Fruit fly (Drosophila melanogaster) whole organism, embryonic: ENCODE measurements around the gene CG32102.

Experiments used
- Abd-B ChIP-seq: fragments of 200-800 bp; sonication (Bioruptor generic); optimal IDR thresholded peaks from 2 replicates; lab custom pipeline; 2018; ENCODE audit warnings: missing biosample characterization, mild to moderate bottlenecking, missing genetic modification characterization, moderate library complexity
- Atf-2 ChIP-seq: fragments of 200-800 bp; sonication (Bioruptor generic); optimal IDR thresholded peaks from 2 replicates; lab custom pipeline; 2016; ENCODE audit warnings: missing biosample characterization, missing genetic modification characterization
- Awh ChIP-seq: fragments of 200-800 bp; sonication (Bioruptor generic); IDR thresholded peaks from 2 replicates; pipeline ENCODE4, ENCODE4 v1.3.6; 2022; ENCODE audit warnings: missing biosample characterization, missing genetic modification characterization
- CG10654 ChIP-seq: fragments of 200-800 bp; sonication (Bioruptor generic); optimal IDR thresholded peaks from 2 replicates; lab custom pipeline; 2016; ENCODE audit warnings: missing biosample characterization, missing genetic modification characterization
- CG12219 ChIP-seq: fragments of 200-800 bp; sonication (Bioruptor generic); optimal IDR thresholded peaks from 3 replicates; lab custom pipeline; 2018; ENCODE audit warnings: missing biosample characterization, mild to moderate bottlenecking, missing genetic modification characterization
- CG12299 ChIP-seq: fragments of 200-800 bp; sonication (Bioruptor generic); optimal IDR thresholded peaks from 2 replicates; lab custom pipeline; 2018; ENCODE audit warnings: missing biosample characterization, mild to moderate bottlenecking, missing genetic modification characterization
- CG12391 ChIP-seq: fragments of 200-800 bp; sonication (Bioruptor generic); optimal IDR thresholded peaks from 3 replicates; lab custom pipeline; 2018; ENCODE audit warnings: missing biosample characterization, mild to moderate bottlenecking, missing genetic modification characterization, moderate library complexity
- CG12744 ChIP-seq: fragments of 200-800 bp; sonication (Bioruptor generic); optimal IDR thresholded peaks from 2 replicates; lab custom pipeline; 2016; ENCODE audit warnings: missing biosample characterization, missing genetic modification characterization
- CG12769 ChIP-seq: fragments of 200-800 bp; sonication (Bioruptor generic); optimal IDR thresholded peaks from 2 replicates; lab custom pipeline; 2019; ENCODE audit warnings: missing biosample characterization, mild to moderate bottlenecking, missing genetic modification characterization, moderate library complexity
- CG13624 ChIP-seq: fragments of 200-800 bp; sonication (Bioruptor generic); optimal IDR thresholded peaks from 2 replicates; lab custom pipeline; 2016; ENCODE audit warnings: missing biosample characterization, missing genetic modification characterization
- CG14050 ChIP-seq: fragments of 200-800 bp; sonication (Bioruptor generic); IDR thresholded peaks from 3 replicates; pipeline ENCODE4 v1.3.6; 2022; ENCODE audit warnings: missing biosample characterization, missing genetic modification characterization
- CG17612 ChIP-seq: fragments of 200-800 bp; sonication (Bioruptor generic); IDR thresholded peaks from 2 replicates; pipeline ENCODE4 v1.3.6; 2022; ENCODE audit warnings: missing biosample characterization, missing genetic modification characterization
- CG2129 ChIP-seq: fragments of 200-800 bp; sonication (Bioruptor generic); IDR thresholded peaks from 2 replicates; pipeline ENCODE4 v1.3.6; 2022; ENCODE audit warnings: missing biosample characterization, missing genetic modification characterization; ENCODE audit not compliant: partially characterized antibody
- CG3163 ChIP-seq: fragments of 200-800 bp; sonication (Bioruptor generic); optimal IDR thresholded peaks from 3 replicates; lab custom pipeline; 2016; ENCODE audit warnings: missing biosample characterization, missing genetic modification characterization
- CG32772 ChIP-seq: fragments of 200-800 bp; sonication (Bioruptor generic); IDR thresholded peaks from 2 replicates; pipeline ENCODE4 v1.3.6; 2022; ENCODE audit warnings: missing biosample characterization, missing genetic modification characterization
- CG3407 ChIP-seq: fragments of 200-800 bp; sonication (Bioruptor generic); optimal IDR thresholded peaks from 2 replicates; lab custom pipeline; 2018; ENCODE audit warnings: missing biosample characterization, mild to moderate bottlenecking, missing genetic modification characterization
- CG3847 ChIP-seq: fragments of 200-800 bp; sonication (Bioruptor generic); IDR thresholded peaks from 2 replicates; pipeline ENCODE4 v1.3.6; 2022; ENCODE audit warnings: missing biosample characterization, missing genetic modification characterization
- CG3995 ChIP-seq: fragments of 200-800 bp; sonication (Bioruptor generic); optimal IDR thresholded peaks from 3 replicates; lab custom pipeline; 2016; ENCODE audit warnings: missing biosample characterization, missing genetic modification characterization
- CG6175 ChIP-seq: fragments of 200-800 bp; sonication (Bioruptor generic); IDR thresholded peaks from 3 replicates; pipeline ENCODE4 v1.3.6; 2022; ENCODE audit warnings: missing biosample characterization, missing genetic modification characterization
- CG6654 ChIP-seq: fragments of 200-800 bp; sonication (Bioruptor generic); optimal IDR thresholded peaks from 2 replicates; lab custom pipeline; 2017; ENCODE audit warnings: missing biosample characterization, mild to moderate bottlenecking, missing genetic modification characterization
- CG6854 ChIP-seq: fragments of 200-800 bp; sonication (Bioruptor generic); optimal IDR thresholded peaks from 3 replicates; lab custom pipeline; 2017; ENCODE audit warnings: missing biosample characterization, mild to moderate bottlenecking, missing genetic modification characterization
- CG7556 ChIP-seq: fragments of 200-800 bp; sonication (Bioruptor generic); optimal IDR thresholded peaks from 2 replicates; lab custom pipeline; 2017; ENCODE audit warnings: missing biosample characterization, mild to moderate bottlenecking, missing genetic modification characterization
- CG7786 ChIP-seq: fragments of 200-800 bp; sonication (Bioruptor generic); optimal IDR thresholded peaks from 2 replicates; lab custom pipeline; 2016; ENCODE audit warnings: missing biosample characterization, missing genetic modification characterization
- CG8359 ChIP-seq: fragments of 200-800 bp; sonication (Bioruptor generic); optimal IDR thresholded peaks from 2 replicates; lab custom pipeline; 2017; ENCODE audit warnings: missing biosample characterization, mild to moderate bottlenecking, missing genetic modification characterization, borderline replicate concordance
- CG9437 ChIP-seq: fragments of 200-800 bp; sonication (Bioruptor generic); optimal IDR thresholded peaks from 2 replicates; lab custom pipeline; 2018; ENCODE audit warnings: missing biosample characterization, mild to moderate bottlenecking, missing genetic modification characterization
- Dfd ChIP-seq, 2 experiments: fragments of >200 bp; optimal IDR thresholded peaks; 2 replicates each; lab custom pipeline; 2017; ENCODE audit warnings: missing biosample characterization in 2 of 2, missing genetic modification characterization in 2 of 2
- Dip3 ChIP-seq: fragments of 200-800 bp; sonication (Bioruptor generic); optimal IDR thresholded peaks from 3 replicates; lab custom pipeline; 2016; ENCODE audit warnings: missing biosample characterization, missing genetic modification characterization
- E2f1 ChIP-seq: fragments of 200-800 bp; sonication (Bioruptor generic); IDR thresholded peaks from 2 replicates; pipeline ENCODE4 v1.3.6; 2022; ENCODE audit warnings: missing biosample characterization, missing genetic modification characterization
- ERR ChIP-seq: fragments of 200-800 bp; sonication (Bioruptor generic); optimal IDR thresholded peaks from 2 replicates; lab custom pipeline; 2016; ENCODE audit warnings: missing biosample characterization, missing genetic modification characterization
- Hmx ChIP-seq: fragments of 200-800 bp; sonication (Bioruptor generic); optimal IDR thresholded peaks from 2 replicates; lab custom pipeline; 2016; ENCODE audit warnings: missing biosample characterization, missing genetic modification characterization
- MBD-R2 ChIP-seq: fragments of 200-800 bp; sonication (Bioruptor generic); IDR thresholded peaks from 2 replicates; pipeline ENCODE4 v1.3.6; 2022; ENCODE audit warnings: missing biosample characterization, missing genetic modification characterization
- NC2α ChIP-seq: fragments of 200-800 bp; sonication (Bioruptor generic); optimal IDR thresholded peaks from 2 replicates; lab custom pipeline; 2016; ENCODE audit warnings: missing biosample characterization, missing genetic modification characterization
- NK7.1 ChIP-seq: fragments of 200-800 bp; sonication (Bioruptor generic); optimal IDR thresholded peaks from 3 replicates; lab custom pipeline; 2016; ENCODE audit warnings: missing biosample characterization, missing genetic modification characterization
- Stat92E ChIP-seq, 3 experiments: fragments of >200 bp in 2 of 3; fragments of 200-800 bp in 1 of 3; sonication (Bioruptor generic) in 1 of 3; optimal IDR thresholded peaks; 2 replicates each; lab custom pipeline; 2017 to 2019; ENCODE audit warnings: missing biosample characterization in 3 of 3, missing genetic modification characterization in 3 of 3, mild to moderate bottlenecking in 1 of 3, moderate library complexity in 1 of 3
- amos ChIP-seq: fragments of 200-800 bp; sonication (Bioruptor generic); IDR thresholded peaks from 2 replicates; pipeline ENCODE4 v1.3.6; 2022; ENCODE audit warnings: missing biosample characterization, missing genetic modification characterization; ENCODE audit not compliant: partially characterized antibody
- btn ChIP-seq: fragments of 200-800 bp; sonication (Bioruptor generic); optimal IDR thresholded peaks from 2 replicates; lab custom pipeline; 2016; ENCODE audit warnings: missing biosample characterization, missing genetic modification characterization
- chm ChIP-seq: fragments of 200-800 bp; sonication (Bioruptor generic); IDR thresholded peaks from 2 replicates; pipeline ENCODE4 v1.3.6; 2022; ENCODE audit warnings: missing biosample characterization, missing genetic modification characterization
- crol ChIP-seq: fragments of 200-800 bp; sonication (Bioruptor generic); IDR thresholded peaks from 2 replicates; pipeline ENCODE4 v1.3.6; 2022; ENCODE audit warnings: missing biosample characterization, missing genetic modification characterization
- cwo ChIP-seq: fragments of 200-800 bp; sonication (Bioruptor generic); optimal IDR thresholded peaks from 3 replicates; lab custom pipeline; 2017; ENCODE audit warnings: missing biosample characterization, missing genetic modification characterization, mild to moderate bottlenecking, moderate library complexity, missing genetic modification reagents
- da ChIP-seq: fragments of 200-800 bp; sonication (Bioruptor generic); optimal IDR thresholded peaks from 2 replicates; lab custom pipeline; 2016; ENCODE audit warnings: missing biosample characterization, missing genetic modification characterization
- dysf ChIP-seq: fragments of 200-800 bp; sonication (Bioruptor generic); IDR thresholded peaks from 3 replicates; pipeline ENCODE4 v1.3.6; 2022; ENCODE audit warnings: missing biosample characterization, missing genetic modification characterization
- en ChIP-seq: fragments of 200-800 bp; sonication (Bioruptor generic); optimal IDR thresholded peaks from 2 replicates; lab custom pipeline; 2016; ENCODE audit warnings: missing biosample characterization, missing genetic modification characterization
- eyg ChIP-seq: fragments of 200-800 bp; sonication (Bioruptor generic); optimal IDR thresholded peaks from 3 replicates; lab custom pipeline; 2016; ENCODE audit warnings: missing biosample characterization, missing genetic modification characterization
- fu2 ChIP-seq: fragments of 200-800 bp; sonication (Bioruptor generic); optimal IDR thresholded peaks from 2 replicates; lab custom pipeline; 2016; ENCODE audit warnings: missing biosample characterization, missing genetic modification characterization
- gce ChIP-seq: fragments of 200-800 bp; sonication (Bioruptor generic); IDR thresholded peaks from 3 replicates; pipeline ENCODE4 v1.3.6; 2022; ENCODE audit warnings: missing biosample characterization, missing genetic modification characterization
- gt ChIP-seq: fragments of 200-800 bp; sonication (Bioruptor generic); IDR thresholded peaks from 2 replicates; pipeline ENCODE4 v1.3.6; 2022; ENCODE audit warnings: missing biosample characterization, missing genetic modification characterization
- sens ChIP-seq: fragments of 200-800 bp; sonication (Bioruptor generic); peaks from one replicate; lab custom pipeline; 2016; ENCODE audit warnings: missing biosample characterization, missing genetic modification characterization
- slbo ChIP-seq: fragments of 200-800 bp; sonication (Bioruptor generic); IDR thresholded peaks from 2 replicates; pipeline ENCODE4 v1.3.6; 2022; ENCODE audit warnings: missing biosample characterization, missing genetic modification characterization
- slp2 ChIP-seq: fragments of 200-800 bp; sonication (Bioruptor generic); optimal IDR thresholded peaks from 2 replicates; lab custom pipeline; 2016; ENCODE audit warnings: missing biosample characterization, missing genetic modification characterization
- z ChIP-seq: fragments of 200-800 bp; sonication (Bioruptor generic); IDR thresholded peaks from 3 replicates; pipeline ENCODE4 v1.3.6; 2022; ENCODE audit warnings: missing biosample characterization, missing genetic modification characterization
- zen ChIP-seq: fragments of 200-800 bp; sonication (Bioruptor generic); optimal IDR thresholded peaks from 3 replicates; lab custom pipeline; 2018; ENCODE audit warnings: missing biosample characterization, mild to moderate bottlenecking, missing genetic modification characterization, moderate library complexity
- zf30C ChIP-seq: fragments of 200-800 bp; sonication (Bioruptor generic); optimal IDR thresholded peaks from 3 replicates; lab custom pipeline; 2018; ENCODE audit warnings: missing biosample characterization, mild to moderate bottlenecking, missing genetic modification characterization

Gene CG32102

dm6 chr3L:12471471-12471978, 1.9 kb upstream of the CG32102 start, which contains the start of gene CG10616 (continued):
- TF ChIP-seq amos (GFP tag; lab: Robert Waterston, UW), result peak; percentile 86
- TF ChIP-seq fu2 (GFP tag; lab: Kevin White, UChicago), result no peak
- no peak for TF ChIP-seq CG12744 (GFP tag; lab: Kevin White, UChicago)
- no peak for TF ChIP-seq CG14050 (GFP tag; lab: Robert Waterston, UW)
- TF ChIP-seq NK7.1, result no peak
- TF ChIP-seq MBD-R2 (GFP tag; lab: Robert Waterston, UW), result peak; percentile 57
- TF ChIP-seq CG8359 (GFP tag; lab: Kevin White, UChicago), result no peak
- TF ChIP-seq CG6854, result no peak
- no peak for TF ChIP-seq eyg
- peak; percentile 65 for TF ChIP-seq sens (GFP tag; lab: Kevin White, UChicago)
- no peak for TF ChIP-seq crol (GFP tag; lab: Robert Waterston, UW)
- TF ChIP-seq Abd-B, result no peak
- no peak for TF ChIP-seq chm (GFP tag; lab: Robert Waterston, UW)
- no peak for TF ChIP-seq Atf-2
- no peak for TF ChIP-seq en (GFP tag; lab: Kevin White, UChicago)
- no peak for TF ChIP-seq CG3163 (GFP tag; lab: Kevin White, UChicago)
- no peak for TF ChIP-seq Dip3
- TF ChIP-seq CG12299 (tag; lab: Kevin White, UChicago), result no peak
- no peak for TF ChIP-seq CG10654 (GFP tag; lab: Kevin White, UChicago)
- no peak for TF ChIP-seq CG12769 (tag; lab: Kevin White, UChicago)
- no peak for TF ChIP-seq CG32772 (GFP tag; lab: Robert Waterston, UW)
- TF ChIP-seq CG6175 (GFP tag; lab: Robert Waterston, UW), result no peak
- TF ChIP-seq dysf (GFP tag; lab: Robert Waterston, UW), result no peak
- TF ChIP-seq CG9437 (GFP tag; lab: Kevin White, UChicago), result no peak
- no peak; the same call in 1 of the 2 replicates for TF ChIP-seq slbo (GFP tag; lab: Robert Waterston, UW)
- no peak for TF ChIP-seq CG3407 (GFP tag; lab: Kevin White, UChicago)
- no peak for TF ChIP-seq Awh (GFP tag; lab: Robert Waterston, UW)
- peak; percentile 95 for TF ChIP-seq CG2129 (GFP tag; lab: Robert Waterston, UW)
- TF ChIP-seq CG13624 (GFP tag; lab: Kevin White, UChicago), result no peak
- no peak for TF ChIP-seq CG7786 (GFP tag; lab: Kevin White, UChicago)
- TF ChIP-seq CG3995 (GFP tag; lab: Kevin White, UChicago), result peak; percentile 35
- TF ChIP-seq NC2α (GFP tag; lab: Kevin White, UChicago), result no peak
- no peak for TF ChIP-seq zen (tag; lab: Kevin White, UChicago)
- no peak for TF ChIP-seq CG17612 (GFP tag; lab: Robert Waterston, UW)
- no peak for TF ChIP-seq Hmx (GFP tag; lab: Kevin White, UChicago)
- TF ChIP-seq zf30C, result no peak
- TF ChIP-seq Dfd (GFP tag; optimal IDR thresholded peaks at IDR 0.05; lab: Kevin White, UChicago), result no peak
- no peak for TF ChIP-seq E2f1 (GFP tag; lab: Robert Waterston, UW)
- TF ChIP-seq CG7556 (GFP tag; lab: Kevin White, UChicago), result no peak
- TF ChIP-seq Stat92E (GFP tag; optimal IDR thresholded peaks at IDR 0.05; lab: Kevin White, UChicago), result peak in 1 of 3 experiments; percentile 61
- no peak for TF ChIP-seq ERR
- TF ChIP-seq CG6654 (GFP tag; lab: Kevin White, UChicago), result no peak
- 0 out of 2 replicates have a peak, but pooled peaks have one; percentile 13 for TF ChIP-seq CG3847
- no peak for TF ChIP-seq slp2 (GFP tag; lab: Kevin White, UChicago)
- no peak for TF ChIP-seq gt (GFP tag; lab: Robert Waterston, UW)
- no peak for TF ChIP-seq gce
- TF ChIP-seq z, result no peak
- TF ChIP-seq CG12219, result no peak
- no peak for TF ChIP-seq btn
- TF ChIP-seq CG12391 (tag; lab: Kevin White, UChicago), result peak; percentile 31
- TF ChIP-seq da (GFP tag; lab: Kevin White, UChicago), result no peak
- no peak for TF ChIP-seq cwo (GFP tag; lab: Kevin White, UChicago)
